Fruit fly (Drosophila melanogaster) whole organism, embryonic: ENCODE measurements around the gene CG11951.

Experiments used
- Aef1 ChIP-seq: fragments of 200-800 bp; sonication (Bioruptor generic); IDR thresholded peaks from 3 replicates; pipeline ENCODE4 v1.3.6; 2022; ENCODE audit warnings: missing biosample characterization, missing genetic modification characterization
- BEAF-32 ChIP-seq: fragments of 200-800 bp; sonication (Bioruptor generic); optimal IDR thresholded peaks from 3 replicates; lab custom pipeline; 2017; ENCODE audit warnings: missing biosample characterization, missing genetic modification characterization, mild to moderate bottlenecking, moderate library complexity, missing genetic modification reagents
- Bgb ChIP-seq: fragments of 200-800 bp; sonication (Bioruptor generic); IDR thresholded peaks from 2 replicates; pipeline ENCODE4 v1.3.6; 2022; ENCODE audit warnings: missing biosample characterization, missing genetic modification characterization; ENCODE audit not compliant: partially characterized antibody
- CG1024 ChIP-seq: fragments of 200-800 bp; sonication (Bioruptor generic); IDR thresholded peaks from 2 replicates; pipeline ENCODE4 v1.3.6; 2022; ENCODE audit warnings: missing biosample characterization, missing genetic modification characterization
- CG10654 ChIP-seq: fragments of 200-800 bp; sonication (Bioruptor generic); optimal IDR thresholded peaks from 2 replicates; lab custom pipeline; 2016; ENCODE audit warnings: missing biosample characterization, missing genetic modification characterization
- CG11093 ChIP-seq: fragments of 200-800 bp; sonication (Bioruptor generic); IDR thresholded peaks from 3 replicates; pipeline ENCODE4 v1.3.6; 2022; ENCODE audit warnings: missing biosample characterization, missing genetic modification characterization
- CG11695 ChIP-seq: fragments of 200-800 bp; sonication (Bioruptor generic); IDR thresholded peaks from 3 replicates; pipeline ENCODE4 v1.3.6; 2022; ENCODE audit warnings: missing biosample characterization, missing genetic modification characterization
- CG15696 ChIP-seq: fragments of 200-800 bp; sonication (Bioruptor generic); optimal IDR thresholded peaks from 2 replicates; lab custom pipeline; 2019; ENCODE audit warnings: missing biosample characterization, mild to moderate bottlenecking, missing genetic modification characterization, moderate library complexity
- CG16815 ChIP-seq: fragments of 200-800 bp; sonication (Bioruptor generic); optimal IDR thresholded peaks from 3 replicates; lab custom pipeline; 2017; ENCODE audit warnings: missing biosample characterization, mild to moderate bottlenecking, missing genetic modification characterization
- CG17361 ChIP-seq: fragments of 200-800 bp; sonication (Bioruptor generic); IDR thresholded peaks from 3 replicates; pipeline ENCODE4 v1.3.6; 2022; ENCODE audit warnings: missing biosample characterization, missing genetic modification characterization
- CG17385 ChIP-seq: fragments of 200-800 bp; sonication (Bioruptor generic); optimal IDR thresholded peaks from 3 replicates; lab custom pipeline; 2018; ENCODE audit warnings: missing biosample characterization, mild to moderate bottlenecking, missing genetic modification characterization
- CG18262 ChIP-seq: fragments of 200-800 bp; optimal IDR thresholded peaks from 3 replicates; lab custom pipeline; 2019; ENCODE audit warnings: missing biosample characterization, mild to moderate bottlenecking, missing genetic modification characterization, moderate library complexity
- CG1832 ChIP-seq: fragments of 200-800 bp; sonication (Bioruptor generic); optimal IDR thresholded peaks from 2 replicates; lab custom pipeline; 2017; ENCODE audit warnings: missing biosample characterization, mild to moderate bottlenecking, missing genetic modification characterization, inconsistent platforms
- CG33213 ChIP-seq: fragments of 200-800 bp; sonication (Bioruptor generic); optimal IDR thresholded peaks from 3 replicates; lab custom pipeline; 2016; ENCODE audit warnings: missing biosample characterization, missing genetic modification characterization
- CG34376 ChIP-seq: fragments of 200-800 bp; sonication (Bioruptor generic); optimal IDR thresholded peaks from 2 replicates; lab custom pipeline; 2018; ENCODE audit warnings: missing biosample characterization, mild to moderate bottlenecking, missing genetic modification characterization
- CG42726 ChIP-seq: fragments of 200-800 bp; sonication (Bioruptor generic); IDR thresholded peaks from 2 replicates; pipeline ENCODE4 v1.3.6; 2022; ENCODE audit warnings: missing biosample characterization, missing genetic modification characterization; ENCODE audit not compliant: partially characterized antibody
- CG4282 ChIP-seq: fragments of 200-800 bp; sonication (Bioruptor generic); optimal IDR thresholded peaks from 2 replicates; lab custom pipeline; 2016; ENCODE audit warnings: missing biosample characterization, missing genetic modification characterization
- CG4360 ChIP-seq: fragments of 200-800 bp; sonication (Bioruptor generic); IDR thresholded peaks from 2 replicates; pipeline ENCODE4 v1.3.6; 2022; ENCODE audit warnings: missing biosample characterization, missing genetic modification characterization
- CG4617 ChIP-seq: fragments of 200-800 bp; sonication (Bioruptor generic); optimal IDR thresholded peaks from 3 replicates; lab custom pipeline; 2016; ENCODE audit warnings: missing biosample characterization, missing genetic modification characterization, borderline replicate concordance
- CG4854 ChIP-seq: fragments of 200-800 bp; sonication (Bioruptor generic); optimal IDR thresholded peaks from 2 replicates; lab custom pipeline; 2016; ENCODE audit warnings: missing biosample characterization, missing genetic modification characterization, inconsistent platforms
- CG6791 ChIP-seq: fragments of 200-800 bp; sonication (Bioruptor generic); IDR thresholded peaks from 3 replicates; pipeline ENCODE4 v1.3.6; 2022; ENCODE audit warnings: missing biosample characterization, missing genetic modification characterization; ENCODE audit not compliant: partially characterized antibody
- CG7786 ChIP-seq: fragments of 200-800 bp; sonication (Bioruptor generic); optimal IDR thresholded peaks from 2 replicates; lab custom pipeline; 2016; ENCODE audit warnings: missing biosample characterization, missing genetic modification characterization
- CG7987 ChIP-seq: fragments of 200-800 bp; sonication (Bioruptor generic); optimal IDR thresholded peaks from 2 replicates; lab custom pipeline; 2018; ENCODE audit warnings: missing biosample characterization, mild to moderate bottlenecking, missing genetic modification characterization, moderate library complexity
- CrebB ChIP-seq: fragments of 200-800 bp; sonication (Bioruptor generic); optimal IDR thresholded peaks from 3 replicates; lab custom pipeline; 2018; ENCODE audit warnings: missing biosample characterization, mild to moderate bottlenecking, missing genetic modification characterization
- Dip2 ChIP-seq: fragments of 200-800 bp; sonication (Bioruptor generic); IDR thresholded peaks from 2 replicates; pipeline ENCODE4 v1.3.6; 2022; ENCODE audit warnings: missing biosample characterization, missing genetic modification characterization
- E2f1 ChIP-seq: fragments of 200-800 bp; sonication (Bioruptor generic); IDR thresholded peaks from 2 replicates; pipeline ENCODE4 v1.3.6; 2022; ENCODE audit warnings: missing biosample characterization, missing genetic modification characterization
- HLH4C ChIP-seq: fragments of 200-800 bp; sonication (Bioruptor generic); IDR thresholded peaks from 3 replicates; pipeline ENCODE4 v1.3.6; 2022; ENCODE audit warnings: missing biosample characterization, missing genetic modification characterization; ENCODE audit not compliant: partially characterized antibody
- HmgD ChIP-seq: fragments of 200-800 bp; sonication (Bioruptor generic); optimal IDR thresholded peaks from 3 replicates; lab custom pipeline; 2016; ENCODE audit warnings: missing biosample characterization, missing genetic modification characterization
- Lim3 ChIP-seq: fragments of 200-800 bp; sonication (Bioruptor generic); IDR thresholded peaks from 2 replicates; pipeline ENCODE4 v1.3.6; 2022; ENCODE audit warnings: missing biosample characterization, missing genetic modification characterization
- Lpt ChIP-seq: fragments of >200 bp; optimal IDR thresholded peaks from 2 replicates; lab custom pipeline; 2018; ENCODE audit warnings: missing biosample characterization, missing genetic modification characterization
- Max ChIP-seq: fragments of 200-800 bp; sonication (Bioruptor generic); optimal IDR thresholded peaks from 2 replicates; lab custom pipeline; 2016; ENCODE audit warnings: missing biosample characterization, mild to moderate bottlenecking, missing genetic modification characterization
- Six4 ChIP-seq: fragments of 200-800 bp; sonication (Bioruptor generic); optimal IDR thresholded peaks from 2 replicates; lab custom pipeline; 2016; ENCODE audit warnings: missing biosample characterization, missing genetic modification characterization
- Tbp ChIP-seq: fragments of >200 bp; optimal IDR thresholded peaks from 2 replicates; lab custom pipeline; 2018; ENCODE audit warnings: missing biosample characterization, missing genetic modification characterization
- az2 ChIP-seq: fragments of 200-800 bp; sonication (Bioruptor generic); optimal IDR thresholded peaks from 3 replicates; lab custom pipeline; 2016; ENCODE audit warnings: missing biosample characterization, missing genetic modification characterization
- cad ChIP-seq: fragments of >200 bp; optimal IDR thresholded peaks from 2 replicates; lab custom pipeline; 2017; ENCODE audit warnings: missing biosample characterization, missing genetic modification characterization
- dan ChIP-seq: fragments of 200-800 bp; sonication (Bioruptor generic); IDR thresholded peaks from 2 replicates; pipeline ENCODE4 v1.3.6; 2022; ENCODE audit warnings: missing biosample characterization, missing genetic modification characterization
- fd96Cb ChIP-seq: fragments of 200-800 bp; sonication (Bioruptor generic); optimal IDR thresholded peaks from 2 replicates; lab custom pipeline; 2018; ENCODE audit warnings: missing biosample characterization, mild to moderate bottlenecking, missing genetic modification characterization, moderate library complexity
- grau ChIP-seq: fragments of 200-800 bp; optimal IDR thresholded peaks from 3 replicates; lab custom pipeline; 2019; ENCODE audit warnings: missing biosample characterization, mild to moderate bottlenecking, missing genetic modification characterization, moderate library complexity
- gsb ChIP-seq: fragments of 200-800 bp; sonication (Bioruptor generic); IDR thresholded peaks from 2 replicates; pipeline ENCODE4 v1.3.6; 2022; ENCODE audit warnings: missing biosample characterization, missing genetic modification characterization
- mld ChIP-seq: fragments of 200-800 bp; sonication (Bioruptor generic); IDR thresholded peaks from 3 replicates; pipeline ENCODE4 v1.3.6; 2022; ENCODE audit warnings: missing biosample characterization, missing genetic modification characterization; ENCODE audit not compliant: partially characterized antibody
- org-1 ChIP-seq: fragments of 200-800 bp; sonication (Bioruptor generic); optimal IDR thresholded peaks from 2 replicates; lab custom pipeline; 2017; ENCODE audit warnings: missing biosample characterization, missing genetic modification characterization
- p53 ChIP-seq: fragments of 200-800 bp; sonication (Bioruptor generic); optimal IDR thresholded peaks from 2 replicates; lab custom pipeline; 2016; ENCODE audit warnings: missing biosample characterization, missing genetic modification characterization
- pfk ChIP-seq: fragments of 200-800 bp; sonication (Bioruptor generic); optimal IDR thresholded peaks from 2 replicates; lab custom pipeline; 2018; ENCODE audit warnings: missing biosample characterization, mild to moderate bottlenecking, missing genetic modification characterization, moderate library complexity
- pros ChIP-seq: fragments of 200-800 bp; sonication (Bioruptor generic); optimal IDR thresholded peaks from 3 replicates; lab custom pipeline; 2019; ENCODE audit warnings: missing biosample characterization, mild to moderate bottlenecking, missing genetic modification characterization, moderate library complexity
- pum ChIP-seq: fragments of 200-800 bp; sonication (Bioruptor generic); optimal IDR thresholded peaks from 2 replicates; lab custom pipeline; 2016; ENCODE audit warnings: missing biosample characterization, missing genetic modification characterization
- ranshi ChIP-seq: fragments of 200-800 bp; sonication (Bioruptor generic); IDR thresholded peaks from 2 replicates; pipeline ENCODE4 v1.3.6; 2022; ENCODE audit warnings: missing biosample characterization, missing genetic modification characterization
- repo ChIP-seq: fragments of 200-800 bp; sonication (Bioruptor generic); optimal IDR thresholded peaks from 2 replicates; lab custom pipeline; 2016; ENCODE audit warnings: missing biosample characterization, missing genetic modification characterization
- ro ChIP-seq: fragments of 200-800 bp; sonication (Bioruptor generic); IDR thresholded peaks from 2 replicates; pipeline ENCODE4 v1.3.6; 2022; ENCODE audit warnings: missing biosample characterization, missing genetic modification characterization
- shn ChIP-seq: fragments of 200-800 bp; sonication (Bioruptor generic); optimal IDR thresholded peaks from 3 replicates; lab custom pipeline; 2016; ENCODE audit warnings: missing biosample characterization, missing genetic modification characterization
- wor ChIP-seq: fragments of 200-800 bp; sonication (Bioruptor generic); IDR thresholded peaks from 2 replicates; pipeline ENCODE4 v1.3.6; 2022; ENCODE audit warnings: missing biosample characterization, missing genetic modification characterization
- zen ChIP-seq: fragments of 200-800 bp; sonication (Bioruptor generic); optimal IDR thresholded peaks from 3 replicates; lab custom pipeline; 2018; ENCODE audit warnings: missing biosample characterization, mild to moderate bottlenecking, missing genetic modification characterization, moderate library complexity
- zf30C ChIP-seq: fragments of 200-800 bp; sonication (Bioruptor generic); optimal IDR thresholded peaks from 3 replicates; lab custom pipeline; 2018; ENCODE audit warnings: missing biosample characterization, mild to moderate bottlenecking, missing genetic modification characterization

The CG11951 gene

DNA sequence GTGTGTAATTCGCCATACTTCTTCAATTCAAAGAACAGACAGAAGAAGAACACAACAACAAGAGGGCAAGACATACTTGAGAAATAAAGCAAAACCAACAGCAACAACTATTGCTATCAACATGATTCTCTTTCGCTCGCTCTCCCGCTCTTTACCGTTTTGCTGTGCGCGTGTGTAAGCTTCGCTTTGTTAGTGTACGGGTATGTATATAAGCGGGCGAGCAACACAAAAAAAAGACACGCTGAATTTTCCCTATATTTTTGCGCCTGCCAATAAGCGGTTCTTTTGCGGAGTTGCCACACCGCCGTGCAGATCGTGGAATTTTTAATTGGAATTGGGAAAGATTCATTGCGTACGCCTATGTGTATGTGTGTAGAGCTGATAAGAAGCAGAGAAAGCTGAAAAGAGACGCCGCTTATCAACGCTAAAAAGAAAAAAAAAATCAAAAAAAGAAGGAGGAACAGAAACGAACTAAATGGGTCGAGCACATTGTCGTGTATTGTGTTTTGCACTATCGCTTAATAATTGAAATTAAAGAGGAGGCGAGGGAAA lies 23.5 kb downstream of the CG11951 start (continued):
- TF ChIP-seq HmgD (GFP tag; lab: Kevin White, UChicago) = no peak
- no peak; the same call in 1 of the 2 replicates for TF ChIP-seq Bgb (GFP tag; lab: Robert Waterston, UW)
- TF ChIP-seq E2f1 (GFP tag; lab: Robert Waterston, UW) = no peak
- no peak for TF ChIP-seq CG4617
- no peak for TF ChIP-seq CG11093 (GFP tag; lab: Robert Waterston, UW)
- no peak for TF ChIP-seq shn
- peak; percentile 82 for TF ChIP-seq CG34376
- no peak for TF ChIP-seq CG7987 (GFP tag; lab: Kevin White, UChicago)
- no peak for TF ChIP-seq Lpt (GFP tag; lab: Kevin White, UChicago)
- peak; percentile 63 for TF ChIP-seq CG17385 (GFP tag; lab: Kevin White, UChicago)
- TF ChIP-seq gsb (GFP tag; lab: Robert Waterston, UW) = no peak
- no peak for TF ChIP-seq CG7786
- no peak for TF ChIP-seq Six4 (GFP tag; lab: Kevin White, UChicago)
- TF ChIP-seq pfk (GFP tag; lab: Kevin White, UChicago) = peak; percentile 40
- no peak for TF ChIP-seq org-1 (GFP tag; lab: Kevin White, UChicago)
- TF ChIP-seq Dip2 (GFP tag; lab: Robert Waterston, UW) = no peak
- TF ChIP-seq CG15696 (tag; lab: Kevin White, UChicago) = no peak
- no peak for TF ChIP-seq CG18262 (tag; lab: Kevin White, UChicago)
- no peak for TF ChIP-seq zf30C
- peak; percentile 96 for TF ChIP-seq CG4360 (GFP tag; lab: Robert Waterston, UW)
- no peak for TF ChIP-seq az2 (GFP tag; lab: Kevin White, UChicago)
- no peak for TF ChIP-seq CG42726 (GFP tag; lab: Robert Waterston, UW)
- TF ChIP-seq Tbp (GFP tag; lab: Kevin White, UChicago) = no peak
- no peak for TF ChIP-seq ranshi
- no peak for TF ChIP-seq pum (GFP tag; lab: Kevin White, UChicago)
- no peak for TF ChIP-seq CG6791 (GFP tag; lab: Robert Waterston, UW)
- peak; percentile 67 for TF ChIP-seq pros (GFP tag; lab: Kevin White, UChicago)
- TF ChIP-seq mld (GFP tag; lab: Robert Waterston, UW) = no peak
- TF ChIP-seq CG17361 (GFP tag; lab: Robert Waterston, UW) = no peak
- TF ChIP-seq CG1024 (GFP tag; lab: Robert Waterston, UW) = no peak
- no peak for TF ChIP-seq repo (GFP tag; lab: Kevin White, UChicago)
- TF ChIP-seq CG4282 (GFP tag; lab: Kevin White, UChicago) = no peak
- no peak for TF ChIP-seq Lim3
- TF ChIP-seq CrebB (tag; lab: Kevin White, UChicago) = no peak
- TF ChIP-seq Aef1 (GFP tag; lab: Robert Waterston, UW) = no peak
- TF ChIP-seq zen (tag; lab: Kevin White, UChicago) = peak; percentile 8
- TF ChIP-seq CG16815 (GFP tag; lab: Kevin White, UChicago) = no peak
- TF ChIP-seq fd96Cb = no peak
- no peak for TF ChIP-seq CG11695
- no peak for TF ChIP-seq CG33213 (GFP tag; lab: Kevin White, UChicago)
- peak; percentile 15 for TF ChIP-seq BEAF-32 (GFP tag; lab: Kevin White, UChicago)
- TF ChIP-seq ro (GFP tag; lab: Robert Waterston, UW) = no peak
- no peak for TF ChIP-seq Max
- TF ChIP-seq CG1832 = no peak
- no peak for TF ChIP-seq CG4854 (GFP tag; lab: Kevin White, UChicago)
- no peak for TF ChIP-seq CG10654 (GFP tag; lab: Kevin White, UChicago)
- TF ChIP-seq grau (tag; lab: Kevin White, UChicago) = peak; percentile 4
- no peak for TF ChIP-seq dan (GFP tag; lab: Robert Waterston, UW)
- no peak for TF ChIP-seq wor (GFP tag; lab: Robert Waterston, UW)
- TF ChIP-seq p53 (GFP tag; lab: Kevin White, UChicago) = no peak
- no peak for TF ChIP-seq HLH4C (GFP tag; lab: Robert Waterston, UW)
- TF ChIP-seq cad (GFP tag; lab: Kevin White, UChicago) = no peak
